Worm (Caenorhabditis elegans): ENCODE results near the gene C28A5.6.

The C28A5.6 gene

ce11 chrIII:4426711-4427218 lies 2.5 kb downstream of the C28A5.6 start:
- TF ChIP-seq ceh-43 (GFP tag; optimal IDR thresholded peaks at IDR 0.05), result peak; percentile 70
- peak; percentile 73 for TF ChIP-seq drap-1 (GFP tag; optimal IDR thresholded peaks at IDR 0.05)
- TF ChIP-seq cnd-1 (tag; optimal IDR thresholded peaks at IDR 0.05), result peak; percentile 75
- peak; percentile 62 for TF ChIP-seq lin-32 (GFP tag; optimal IDR thresholded peaks at IDR 0.05)
- peak; percentile 79 for TF ChIP-seq mls-2 (tag; optimal IDR thresholded peaks at IDR 0.05)
- peak; percentile 52 for TF ChIP-seq bed-3 (GFP tag; optimal IDR thresholded peaks at IDR 0.05)
- TF ChIP-seq unc-120 (tag; optimal IDR thresholded peaks at IDR 0.05; ENCODE audit: poor library complexity, severe bottlenecking), result peak; percentile 60
- TF ChIP-seq flh-1 (GFP tag; optimal IDR thresholded peaks at IDR 0.05), result peak; percentile 28
- TF ChIP-seq sem-2 (GFP tag; optimal IDR thresholded peaks at IDR 0.05), result peak; percentile 59
- peak; percentile 42 for TF ChIP-seq tbx-8 (GFP tag; optimal IDR thresholded peaks at IDR 0.05)
- TF ChIP-seq ceh-83 (GFP tag; optimal IDR thresholded peaks at IDR 0.05), result peak; percentile 84
- peak; percentile 82 for TF ChIP-seq sptf-1 (tag; optimal IDR thresholded peaks at IDR 0.05)
- TF ChIP-seq M03D4.4 (tag; optimal IDR thresholded peaks at IDR 0.05), result peak; percentile 62

- TF ChIP-seq lsy-2 (tag; optimal IDR thresholded peaks at IDR 0.05), result peak; percentile 71
- peak; percentile 6 for TF ChIP-seq M03D4.4 (tag; optimal IDR thresholded peaks at IDR 0.05)
- no peak for TF ChIP-seq sem-2 (GFP tag; optimal IDR thresholded peaks at IDR 0.05)
- peak; percentile 52 for TF ChIP-seq mep-1 (tag; optimal IDR thresholded peaks at IDR 0.05)
- TF ChIP-seq nhr-237 (tag; optimal IDR thresholded peaks at IDR 0.05), result peak; percentile 40
- no peak for TF ChIP-seq lin-32 (GFP tag; optimal IDR thresholded peaks at IDR 0.05)
- peak; percentile 48 for TF ChIP-seq ceh-83 (GFP tag; optimal IDR thresholded peaks at IDR 0.05)
- no peak for TF ChIP-seq cnd-1 (tag; optimal IDR thresholded peaks at IDR 0.05)
- peak; percentile 30 for TF ChIP-seq ces-1 (GFP tag; optimal IDR thresholded peaks at IDR 0.05)
Observed at ce11 chrIII:4419117-4419978, 10.0 kb downstream of the C28A5.6 start, which contains the start of the genes R07E5.7 and cku-80. Gene R07E5.7 (minus strand): TSS chrIII:4419167. Gene cku-80 (plus strand): TSS chrIII:4419848.

ce11 chrIII:4417956-4418355 lies 11.3 kb downstream of the C28A5.6 start, which contains the start of the genes R07E5.19 and pdcd-2:
Gene R07E5.19 (minus strand): TSS chrIII:4418056.
Gene pdcd-2 (minus strand): TSS chrIII:4418057.
- TF ChIP-seq flh-1 (GFP tag; optimal IDR thresholded peaks at IDR 0.05), result no peak
- no peak for TF ChIP-seq nhr-2 (tag; optimal IDR thresholded peaks at IDR 0.05)
- no peak for TF ChIP-seq zip-8 (tag; optimal IDR thresholded peaks at IDR 0.05)

- no peak for TF ChIP-seq nhr-76 (tag; optimal IDR thresholded peaks at IDR 0.05)
- TF ChIP-seq M03D4.4 (tag; optimal IDR thresholded peaks at IDR 0.05), result no peak
- TF ChIP-seq elt-3 (tag; optimal IDR thresholded peaks at IDR 0.05), result no peak
- no peak for TF ChIP-seq mab-5 (tag; optimal IDR thresholded peaks at IDR 0.05)
- TF ChIP-seq zip-8 (tag; optimal IDR thresholded peaks at IDR 0.05), result no peak
- no peak for TF ChIP-seq lin-13 (tag; optimal IDR thresholded peaks at IDR 0.05)
- no peak for TF ChIP-seq unc-39 (tag; optimal IDR thresholded peaks at IDR 0.05)
- TF ChIP-seq elt-1 (tag; optimal IDR thresholded peaks at IDR 0.05; ENCODE audit: borderline replicate concordance, insufficient read depth), result no peak
- no peak for TF ChIP-seq pha-4 (tag; optimal IDR thresholded peaks at IDR 0.05)
- TF ChIP-seq flh-1 (GFP tag; optimal IDR thresholded peaks at IDR 0.05), result no peak
- no peak for TF ChIP-seq nhr-237 (tag; optimal IDR thresholded peaks at IDR 0.05)
- TF ChIP-seq cnd-1 (tag; optimal IDR thresholded peaks at IDR 0.05), result no peak
- no peak for TF ChIP-seq nhr-28 (tag; optimal IDR thresholded peaks at IDR 0.05)
- TF ChIP-seq nhr-12 (tag; optimal IDR thresholded peaks at IDR 0.05), result no peak
- TF ChIP-seq ces-1 (GFP tag; optimal IDR thresholded peaks at IDR 0.05), result no peak
- TF ChIP-seq lin-32 (GFP tag; optimal IDR thresholded peaks at IDR 0.05), result no peak
- no peak for TF ChIP-seq unc-62 (GFP tag; optimal IDR thresholded peaks at IDR 0.05)
- no peak for TF ChIP-seq mep-1 (tag; optimal IDR thresholded peaks at IDR 0.05)
Observed at ce11 chrIII:4415135-4415534, 14.2 kb downstream of the C28A5.6 start, which contains the start of gene R07E5.11. Gene R07E5.11 (minus strand): TSS chrIII:4415235.

- TF ChIP-seq M03D4.4 (tag; optimal IDR thresholded peaks at IDR 0.05), result peak; percentile 46
- TF ChIP-seq lsy-2 (tag; optimal IDR thresholded peaks at IDR 0.05), result peak; percentile 18
- TF ChIP-seq bed-3 (GFP tag; optimal IDR thresholded peaks at IDR 0.05), result peak; percentile 30
- peak; percentile 64 for TF ChIP-seq drap-1 (GFP tag; optimal IDR thresholded peaks at IDR 0.05)
- peak; percentile 20 for TF ChIP-seq mls-2 (tag; optimal IDR thresholded peaks at IDR 0.05)
- TF ChIP-seq unc-120 (tag; optimal IDR thresholded peaks at IDR 0.05; ENCODE audit: poor library complexity, severe bottlenecking), result peak; percentile 7
- TF ChIP-seq sem-2 (GFP tag; optimal IDR thresholded peaks at IDR 0.05), result peak; percentile 54
- peak; percentile 62 for TF ChIP-seq cnd-1 (tag; optimal IDR thresholded peaks at IDR 0.05)
- peak; percentile 7 for TF ChIP-seq ham-2 (GFP tag; optimal IDR thresholded peaks at IDR 0.05)
- TF ChIP-seq sptf-1 (tag; optimal IDR thresholded peaks at IDR 0.05), result peak; percentile 61
- TF ChIP-seq ces-1 (GFP tag; optimal IDR thresholded peaks at IDR 0.05), result peak; percentile 12
Observed at ce11 chrIII:4414041-4414440, 15.3 kb downstream of the C28A5.6 start.

Measured in whole organism, mixed stage, embryonic.